Fruit fly (Drosophila melanogaster) whole organism, embryonic: ENCODE measurements around the gene Hat1.

Experiments
- Ada2b ChIP-seq: fragments of 200-800 bp; sonication (Bioruptor generic); IDR thresholded peaks from 2 replicates; pipeline ENCODE4 v1.3.6; 2022; ENCODE audit warnings: missing biosample characterization, missing genetic modification characterization
- Aef1 ChIP-seq: fragments of 200-800 bp; sonication (Bioruptor generic); IDR thresholded peaks from 3 replicates; pipeline ENCODE4 v1.3.6; 2022; ENCODE audit warnings: missing biosample characterization, missing genetic modification characterization
- Bdp1 ChIP-seq: fragments of 200-800 bp; sonication (Bioruptor generic); optimal IDR thresholded peaks from 3 replicates; lab custom pipeline; 2016; ENCODE audit warnings: missing biosample characterization, missing genetic modification characterization
- CG13775 ChIP-seq: fragments of 200-800 bp; sonication (Bioruptor generic); optimal IDR thresholded peaks from 3 replicates; lab custom pipeline; 2017; ENCODE audit warnings: missing biosample characterization, mild to moderate bottlenecking, missing genetic modification characterization
- CG15073 ChIP-seq: fragments of 200-800 bp; sonication (Bioruptor generic); optimal IDR thresholded peaks from 2 replicates; lab custom pipeline; 2016; ENCODE audit warnings: missing biosample characterization, missing genetic modification characterization
- CG16813 ChIP-seq: fragments of 200-800 bp; sonication (Bioruptor generic); IDR thresholded peaks from 3 replicates; pipeline ENCODE4 v1.3.6; 2022; ENCODE audit warnings: missing biosample characterization, missing genetic modification characterization; ENCODE audit not compliant: partially characterized antibody
- CG18619 ChIP-seq: fragments of 200-800 bp; sonication (Bioruptor generic); optimal IDR thresholded peaks from 3 replicates; lab custom pipeline; 2017; ENCODE audit warnings: missing biosample characterization, mild to moderate bottlenecking, missing genetic modification characterization
- CG2875 ChIP-seq: fragments of 200-800 bp; sonication (Bioruptor generic); optimal IDR thresholded peaks from 2 replicates; lab custom pipeline; 2017; ENCODE audit warnings: missing biosample characterization, mild to moderate bottlenecking, missing genetic modification characterization, missing genetic modification reagents
- CG31224 ChIP-seq: fragments of 200-800 bp; sonication (Bioruptor generic); IDR thresholded peaks from 2 replicates; pipeline ENCODE4 v1.3.6; 2022; ENCODE audit warnings: missing biosample characterization, missing genetic modification characterization
- CG31388 ChIP-seq: fragments of 200-800 bp; sonication (Bioruptor generic); optimal IDR thresholded peaks from 2 replicates; lab custom pipeline; 2016; ENCODE audit warnings: missing biosample characterization, missing genetic modification characterization
- CG33213 ChIP-seq: fragments of 200-800 bp; sonication (Bioruptor generic); optimal IDR thresholded peaks from 3 replicates; lab custom pipeline; 2016; ENCODE audit warnings: missing biosample characterization, missing genetic modification characterization
- CG34224 ChIP-seq: fragments of 200-800 bp; sonication (Bioruptor generic); IDR thresholded peaks from 3 replicates; pipeline ENCODE4 v1.3.6; 2022; ENCODE audit warnings: missing biosample characterization, missing genetic modification characterization; ENCODE audit not compliant: partially characterized antibody
- CG4424 ChIP-seq: fragments of 200-800 bp; sonication (Bioruptor generic); optimal IDR thresholded peaks from 3 replicates; lab custom pipeline; 2016; ENCODE audit warnings: missing biosample characterization, missing genetic modification characterization
- CG9609 ChIP-seq: fragments of 200-800 bp; sonication (Bioruptor generic); optimal IDR thresholded peaks from 3 replicates; lab custom pipeline; 2016; ENCODE audit warnings: missing biosample characterization, missing genetic modification characterization
- CG9817 ChIP-seq: fragments of 200-800 bp; sonication (Bioruptor generic); optimal IDR thresholded peaks from 2 replicates; lab custom pipeline; 2018; ENCODE audit warnings: missing biosample characterization, mild to moderate bottlenecking, missing genetic modification characterization, moderate library complexity
- Dip2 ChIP-seq: fragments of 200-800 bp; sonication (Bioruptor generic); IDR thresholded peaks from 2 replicates; pipeline ENCODE4 v1.3.6; 2022; ENCODE audit warnings: missing biosample characterization, missing genetic modification characterization
- Drgx ChIP-seq: fragments of 200-800 bp; sonication (Bioruptor generic); IDR thresholded peaks from 2 replicates; pipeline ENCODE4 v1.3.6; 2022; ENCODE audit warnings: missing biosample characterization, missing genetic modification characterization
- Eip74EF ChIP-seq, 2 experiments: fragments of 200-800 bp in 1 of 2; fragments of >200 bp in 1 of 2; sonication (Bioruptor generic) in 1 of 2; optimal IDR thresholded peaks; 2 replicates each; lab custom pipeline; 2017 to 2019; ENCODE audit warnings: missing biosample characterization in 2 of 2, missing genetic modification characterization in 2 of 2, mild to moderate bottlenecking in 1 of 2, moderate library complexity in 1 of 2
- Ets97D ChIP-seq: fragments of 200-800 bp; sonication (Bioruptor generic); optimal IDR thresholded peaks from 3 replicates; lab custom pipeline; 2016; ENCODE audit warnings: missing biosample characterization, missing genetic modification characterization
- Hr39 ChIP-seq: fragments of >200 bp; optimal IDR thresholded peaks from 2 replicates; lab custom pipeline; 2017
- MESR4 ChIP-seq: fragments of 200-800 bp; sonication (Bioruptor generic); optimal IDR thresholded peaks from 2 replicates; lab custom pipeline; 2018; ENCODE audit warnings: missing biosample characterization, mild to moderate bottlenecking, missing genetic modification characterization, moderate library complexity
- NFAT ChIP-seq: fragments of 200-800 bp; sonication (Bioruptor generic); IDR thresholded peaks from 2 replicates; pipeline ENCODE4 v1.3.6; 2022; ENCODE audit warnings: missing biosample characterization, missing genetic modification characterization
- Nf-YC ChIP-seq: fragments of 200-800 bp; optimal IDR thresholded peaks from 3 replicates; lab custom pipeline; 2019; ENCODE audit warnings: missing biosample characterization, mild to moderate bottlenecking, missing genetic modification characterization, moderate library complexity
- PHDP ChIP-seq: fragments of 200-800 bp; sonication (Bioruptor generic); optimal IDR thresholded peaks from 3 replicates; lab custom pipeline; 2018; ENCODE audit warnings: missing biosample characterization, mild to moderate bottlenecking, missing genetic modification characterization, moderate library complexity
- Sox102F ChIP-seq: fragments of 200-800 bp; sonication (Bioruptor generic); optimal IDR thresholded peaks from 2 replicates; lab custom pipeline; 2018; ENCODE audit warnings: missing biosample characterization, mild to moderate bottlenecking, missing genetic modification characterization, moderate library complexity
- Tbp ChIP-seq: fragments of >200 bp; optimal IDR thresholded peaks from 2 replicates; lab custom pipeline; 2018; ENCODE audit warnings: missing biosample characterization, missing genetic modification characterization
- cad ChIP-seq: fragments of >200 bp; optimal IDR thresholded peaks from 2 replicates; lab custom pipeline; 2017; ENCODE audit warnings: missing biosample characterization, missing genetic modification characterization
- cato ChIP-seq: fragments of 200-800 bp; sonication (Bioruptor generic); optimal IDR thresholded peaks from 2 replicates; lab custom pipeline; 2016; ENCODE audit warnings: missing biosample characterization, missing genetic modification characterization, borderline replicate concordance
- chif ChIP-seq, 2 experiments: fragments of 200-800 bp; sonication (Bioruptor generic); optimal IDR thresholded peaks; 3 replicates each; lab custom pipeline; 2016; ENCODE audit warnings: missing biosample characterization in 2 of 2, missing genetic modification characterization in 2 of 2
- crc ChIP-seq: fragments of 200-800 bp; sonication (Bioruptor generic); optimal IDR thresholded peaks from 2 replicates; lab custom pipeline; 2016; ENCODE audit warnings: missing biosample characterization, missing genetic modification characterization
- dan ChIP-seq: fragments of 200-800 bp; sonication (Bioruptor generic); IDR thresholded peaks from 2 replicates; pipeline ENCODE4 v1.3.6; 2022; ENCODE audit warnings: missing biosample characterization, missing genetic modification characterization
- gcm2 ChIP-seq: fragments of 200-800 bp; sonication (Bioruptor generic); optimal IDR thresholded peaks from 2 replicates; lab custom pipeline; 2016; ENCODE audit warnings: missing biosample characterization, missing genetic modification characterization
- gro ChIP-seq: fragments of 200-800 bp; sonication (Bioruptor generic); optimal IDR thresholded peaks from 2 replicates; lab custom pipeline; 2016; ENCODE audit warnings: missing biosample characterization, missing genetic modification characterization
- ken ChIP-seq: fragments of 200-800 bp; sonication (Bioruptor generic); IDR thresholded peaks from 3 replicates; pipeline ENCODE4 v1.3.6; 2022; ENCODE audit warnings: missing biosample characterization, missing genetic modification characterization
- klu ChIP-seq: fragments of 200-800 bp; sonication (Bioruptor generic); IDR thresholded peaks from 2 replicates; pipeline ENCODE4 v1.3.6; 2022; ENCODE audit warnings: missing biosample characterization, missing genetic modification characterization
- lola ChIP-seq, 3 experiments: fragments of >200 bp in 2 of 3; fragments of 200-800 bp in 1 of 3; sonication (Bioruptor generic) in 1 of 3; optimal IDR thresholded peaks; 2 replicates each; lab custom pipeline; 2017 to 2019; ENCODE audit warnings: missing biosample characterization in 3 of 3, missing genetic modification characterization in 3 of 3, mild to moderate bottlenecking in 1 of 3, moderate library complexity in 1 of 3
- lov ChIP-seq, 2 experiments: fragments of 200-800 bp in 1 of 2; fragments of >200 bp in 1 of 2; sonication (Bioruptor generic) in 1 of 2; IDR thresholded peaks in 1 of 2; optimal IDR thresholded peaks in 1 of 2; 2 replicates in 1 of 2; 3 replicates in 1 of 2; pipeline versions ENCODE4 v1.3.6 to Lab custom; 2017 to 2022; ENCODE audit warnings: missing biosample characterization in 1 of 2, missing genetic modification characterization in 1 of 2
- nmo ChIP-seq: fragments of 200-800 bp; sonication (Bioruptor generic); optimal IDR thresholded peaks from 2 replicates; lab custom pipeline; 2018; ENCODE audit warnings: missing biosample characterization, mild to moderate bottlenecking, missing genetic modification characterization, moderate library complexity
- pita ChIP-seq: fragments of 200-800 bp; sonication (Bioruptor generic); optimal IDR thresholded peaks from 2 replicates; lab custom pipeline; 2017; ENCODE audit warnings: missing biosample characterization, mild to moderate bottlenecking, missing genetic modification characterization
- repo ChIP-seq: fragments of 200-800 bp; sonication (Bioruptor generic); optimal IDR thresholded peaks from 2 replicates; lab custom pipeline; 2016; ENCODE audit warnings: missing biosample characterization, missing genetic modification characterization
- ro ChIP-seq: fragments of 200-800 bp; sonication (Bioruptor generic); IDR thresholded peaks from 2 replicates; pipeline ENCODE4 v1.3.6; 2022; ENCODE audit warnings: missing biosample characterization, missing genetic modification characterization
- sens-2 ChIP-seq: fragments of 200-800 bp; sonication (Bioruptor generic); IDR thresholded peaks from 2 replicates; pipeline ENCODE4 v1.3.6; 2022; ENCODE audit warnings: missing biosample characterization, missing genetic modification characterization
- slp2 ChIP-seq: fragments of 200-800 bp; sonication (Bioruptor generic); optimal IDR thresholded peaks from 2 replicates; lab custom pipeline; 2016; ENCODE audit warnings: missing biosample characterization, missing genetic modification characterization
- so ChIP-seq: fragments of 200-800 bp; sonication (Bioruptor generic); IDR thresholded peaks from 3 replicates; pipeline ENCODE4 v1.3.6; 2022; ENCODE audit warnings: missing biosample characterization, missing genetic modification characterization
- sqz ChIP-seq: fragments of 200-800 bp; sonication (Bioruptor generic); optimal IDR thresholded peaks from 3 replicates; lab custom pipeline; 2018; ENCODE audit warnings: missing biosample characterization, mild to moderate bottlenecking, missing genetic modification characterization
- trh ChIP-seq: fragments of 200-800 bp; sonication (Bioruptor generic); optimal IDR thresholded peaks from 2 replicates; lab custom pipeline; 2016; ENCODE audit warnings: missing biosample characterization, missing genetic modification characterization
- ttk ChIP-seq: fragments of 200-800 bp; sonication (Bioruptor generic); IDR thresholded peaks from 2 replicates; pipeline ENCODE4 v2.1.2; 2022; ENCODE audit warnings: missing biosample characterization, missing genetic modification characterization
- tup ChIP-seq: fragments of 200-800 bp; sonication (Bioruptor generic); optimal IDR thresholded peaks from 2 replicates; lab custom pipeline; 2016; ENCODE audit warnings: missing biosample characterization, mild to moderate bottlenecking, missing genetic modification characterization, moderate library complexity
- tx ChIP-seq: fragments of 200-800 bp; sonication (Bioruptor generic); optimal IDR thresholded peaks from 2 replicates; lab custom pipeline; 2016; ENCODE audit warnings: missing biosample characterization, missing genetic modification characterization
- zf30C ChIP-seq: fragments of 200-800 bp; sonication (Bioruptor generic); optimal IDR thresholded peaks from 3 replicates; lab custom pipeline; 2018; ENCODE audit warnings: missing biosample characterization, mild to moderate bottlenecking, missing genetic modification characterization
- zfh1 ChIP-seq: fragments of 200-800 bp; sonication (Bioruptor generic); IDR thresholded peaks from 3 replicates; pipeline ENCODE4 v1.3.6; 2022; ENCODE audit warnings: missing biosample characterization, missing genetic modification characterization

Hat1 gene

dm6 chr3R:5791497-5791896, 2.3 kb upstream of the Hat1 start, which contains the start of gene Hpf1 (continued):
- TF ChIP-seq tup (GFP tag; lab: Kevin White, UChicago) (peak; percentile 96), lov (optimal IDR thresholded peaks at IDR 0.05; lab: Kevin White, UChicago) (no peak), lov (GFP tag; IDR thresholded peaks at IDR 0.05; lab: Robert Waterston, UW) (peak; percentile 92), CG9609 (GFP tag; lab: Kevin White, UChicago) (peak; percentile 99), Drgx (peak; percentile 98), sqz (GFP tag; lab: Kevin White, UChicago) (peak; percentile 91), repo (GFP tag; lab: Kevin White, UChicago) (peak; percentile 97), CG33213 (peak; percentile 98), Nf-YC (tag; lab: Kevin White, UChicago) (peak; percentile 90), Aef1 (GFP tag; lab: Robert Waterston, UW) (peak; percentile 98), Tbp (GFP tag; lab: Kevin White, UChicago) (no peak), CG9817 (peak; percentile 98), dan (GFP tag; lab: Robert Waterston, UW) (peak; percentile 83), CG34224 (GFP tag; lab: Robert Waterston, UW) (no peak), CG16813 (GFP tag; lab: Robert Waterston, UW) (no peak), CG2875 (GFP tag; lab: Kevin White, UChicago) (peak; percentile 95), zfh1 (GFP tag; lab: Robert Waterston, UW) (peak; percentile 98), Dip2 (peak; percentile 73), ro (GFP tag; lab: Robert Waterston, UW) (peak; percentile 92), ttk (GFP tag; lab: Robert Waterston, UW) (peak; percentile 94), sens-2 (GFP tag; lab: Robert Waterston, UW) (peak; percentile 86), lola (GFP tag; optimal IDR thresholded peaks at IDR 0.05; lab: Kevin White, UChicago) (peak in 1 of 3 experiments; percentile 96), Hr39 (lab: Kevin White, UChicago) (no peak), crc (GFP tag; lab: Kevin White, UChicago) (peak; percentile 97), CG31224 (GFP tag; lab: Robert Waterston, UW) (peak; percentile 95), tx (GFP tag; lab: Kevin White, UChicago) (peak; percentile 98), ken (peak; percentile 97), Eip74EF (GFP tag; optimal IDR thresholded peaks at IDR 0.05; lab: Kevin White, UChicago) (peak in 1 of 2 experiments; percentile 97), cato (GFP tag; lab: Kevin White, UChicago) (peak; percentile 96), Ets97D (peak; percentile 94), Sox102F (GFP tag; lab: Kevin White, UChicago) (peak; percentile 99), NFAT (GFP tag; lab: Robert Waterston, UW) (peak; percentile 97), pita (GFP tag; lab: Kevin White, UChicago) (no peak), PHDP (tag; lab: Kevin White, UChicago) (peak; percentile 99), Ada2b (peak; percentile 97), MESR4 (GFP tag; lab: Kevin White, UChicago) (peak; percentile 86), gro (peak; percentile 99), CG15073 (peak; percentile 86), chif (GFP tag; optimal IDR thresholded peaks at IDR 0.05; lab: Kevin White, UChicago) (peak; percentile 98), Bdp1 (GFP tag; lab: Kevin White, UChicago) (peak; percentile 92), CG13775 (GFP tag; lab: Kevin White, UChicago) (peak; percentile 98), so (GFP tag; lab: Robert Waterston, UW) (peak; percentile 96), gcm2 (GFP tag; lab: Kevin White, UChicago) (peak; percentile 96), klu (peak; percentile 96), CG31388 (GFP tag; lab: Kevin White, UChicago) (peak; percentile 95), CG4424 (peak; percentile 98), nmo (GFP tag; lab: Kevin White, UChicago) (peak; percentile 98), trh (peak; percentile 96), slp2 (GFP tag; lab: Kevin White, UChicago) (peak; percentile 96), CG18619 (GFP tag; lab: Kevin White, UChicago) (peak; percentile 98), cad (no peak), zf30C (GFP tag; lab: Kevin White, UChicago) (peak; percentile 39)
